Worm (Caenorhabditis elegans) whole organism, L1 larva: ENCODE results near the gene clc-7.

Experiments used
- C04F5.9 ChIP-seq: sonication (generic microtip); optimal IDR thresholded peaks from 2 replicates; lab custom pipeline; 2016; ENCODE audit warnings: missing genetic modification characterization, missing compliant biosample characterization
- C16A3.4 ChIP-seq: fragments of 150-350 bp; optimal IDR thresholded peaks from 2 replicates; lab custom pipeline; 2014; ENCODE audit warnings: missing biosample characterization, missing genetic modification characterization
- aly-2 ChIP-seq: fragments of 150-350 bp; optimal IDR thresholded peaks from 2 replicates; lab custom pipeline; 2014; ENCODE audit warnings: missing biosample characterization, missing genetic modification characterization
- ama-1 ChIP-seq: fragments of 150-350 bp; optimal IDR thresholded peaks from 2 replicates; lab custom pipeline; 2014
- blmp-1 ChIP-seq: fragments of 150-350 bp; optimal IDR thresholded peaks from 2 replicates; lab custom pipeline; 2014; ENCODE audit warnings: missing biosample characterization, missing genetic modification characterization
- ceh-8 ChIP-seq: fragments of 200-800 bp; sonication (Bioruptor generic); optimal IDR thresholded peaks from 2 replicates; lab custom pipeline; 2018; ENCODE audit warnings: mild to moderate bottlenecking, missing genetic modification characterization, moderate library complexity, missing compliant biosample characterization
- ceh-88 ChIP-seq: fragments of 200-800 bp; sonication (Bioruptor generic); IDR thresholded peaks from 2 replicates; pipeline ENCODE4 v1.3.6; 2022; ENCODE audit warnings: missing genetic modification characterization, missing compliant biosample characterization
- ces-1 ChIP-seq: fragments of 150-350 bp; optimal IDR thresholded peaks from 2 replicates; lab custom pipeline; 2014; ENCODE audit warnings: missing biosample characterization, missing genetic modification reagents, missing genetic modification characterization
- egl-13 ChIP-seq: sonication (generic microtip); optimal IDR thresholded peaks from 2 replicates; lab custom pipeline; 2016; ENCODE audit warnings: missing genotype, missing genetic modification reagents, missing genetic modification characterization, missing compliant biosample characterization
- egl-27 ChIP-seq, 2 experiments: fragments of 150-350 bp in 1 of 2; sonication (generic microtip); optimal IDR thresholded peaks; 3 replicates each; lab custom pipeline; 2017 to 2018; ENCODE audit warnings: missing biosample characterization in 2 of 2, missing genetic modification characterization in 2 of 2, missing genetic modification reagents in 2 of 2
- elt-3 ChIP-seq, 6 experiments: fragments of 150-350 bp in 1 of 6; sonication (generic microtip); optimal IDR thresholded peaks; 2 replicates each; lab custom pipeline; 2017 to 2018; ENCODE audit warnings: missing biosample characterization in 6 of 6, missing genetic modification characterization in 6 of 6, inconsistent platforms in 1 of 6
- ets-5 ChIP-seq: fragments of 200-800 bp; sonication (Bioruptor generic); IDR thresholded peaks from 2 replicates; pipeline ENCODE4 v1.3.6; 2022; ENCODE audit warnings: missing genetic modification characterization, missing compliant biosample characterization
- fkh-10 ChIP-seq: sonication (generic microtip); optimal IDR thresholded peaks from 2 replicates; lab custom pipeline; 2017; ENCODE audit warnings: missing biosample characterization, missing genetic modification reagents, missing genetic modification characterization
- fkh-4 ChIP-seq: sonication (generic microtip); optimal IDR thresholded peaks from 2 replicates; lab custom pipeline; 2016; ENCODE audit warnings: missing compliant biosample characterization, missing genetic modification characterization, borderline replicate concordance
- fkh-8 ChIP-seq: sonication (generic microtip); optimal IDR thresholded peaks from 2 replicates; lab custom pipeline; 2016; ENCODE audit warnings: mild to moderate bottlenecking, missing genetic modification characterization, missing compliant biosample characterization
- fos-1 ChIP-seq: fragments of 150-350 bp; optimal IDR thresholded peaks from 2 replicates; lab custom pipeline; 2014; ENCODE audit warnings: missing biosample characterization, missing genetic modification characterization
- grh-1 ChIP-seq: fragments of 200-800 bp; sonication (Bioruptor generic); IDR thresholded peaks from 2 replicates; pipeline ENCODE4 v1.3.6; 2022; ENCODE audit warnings: missing genetic modification reagents, missing genetic modification characterization, missing compliant biosample characterization
- hlh-4 ChIP-seq: sonication (generic microtip); optimal IDR thresholded peaks from 2 replicates; lab custom pipeline; 2016; ENCODE audit warnings: mild to moderate bottlenecking, missing genetic modification characterization, missing compliant biosample characterization
- hpl-2 ChIP-seq: fragments of 150-350 bp; optimal IDR thresholded peaks from 2 replicates; lab custom pipeline; 2014; ENCODE audit warnings: missing biosample characterization, missing genetic modification reagents, missing genetic modification characterization
- irx-1 ChIP-seq: sonication (generic microtip); optimal IDR thresholded peaks from 2 replicates; lab custom pipeline; 2016; ENCODE audit warnings: missing genetic modification characterization, missing compliant biosample characterization
- isw-1 ChIP-seq: fragments of 200-800 bp; sonication (Bioruptor generic); IDR thresholded peaks from 2 replicates; pipeline ENCODE4 v1.3.6; 2022; ENCODE audit warnings: missing genetic modification characterization, missing compliant biosample characterization
- jun-1 ChIP-seq: fragments of 150-350 bp; optimal IDR thresholded peaks from 2 replicates; lab custom pipeline; 2014; ENCODE audit warnings: missing biosample characterization, missing genetic modification reagents, missing genetic modification characterization
- lin-13 ChIP-seq: fragments of 150-350 bp; optimal IDR thresholded peaks from 2 replicates; lab custom pipeline; 2014; ENCODE audit warnings: missing biosample characterization, missing genetic modification reagents, missing genetic modification characterization
- lin-14 ChIP-seq: fragments of 200-800 bp; sonication (Bioruptor generic); optimal IDR thresholded peaks from 2 replicates; lab custom pipeline; 2018; ENCODE audit warnings: mild to moderate bottlenecking, missing genetic modification characterization, moderate library complexity, missing compliant biosample characterization
- lin-35 ChIP-seq, 2 experiments: fragments of 150-350 bp; optimal IDR thresholded peaks; 2 replicates each; lab custom pipeline; 2014; ENCODE audit warnings: missing biosample characterization in 2 of 2, missing genetic modification characterization in 2 of 2, missing genetic modification reagents in 2 of 2
- lir-3 ChIP-seq: sonication (generic microtip); optimal IDR thresholded peaks from 2 replicates; lab custom pipeline; 2016; ENCODE audit warnings: mild to moderate bottlenecking, missing genetic modification characterization, moderate library complexity, missing compliant biosample characterization; ENCODE audit not compliant: poor library complexity
- lsy-2 ChIP-seq, 2 experiments: fragments of 150-350 bp; optimal IDR thresholded peaks; 2 replicates each; lab custom pipeline; 2014; ENCODE audit warnings: missing biosample characterization in 2 of 2, missing genetic modification characterization in 2 of 2
- mdl-1 ChIP-seq, 2 experiments: fragments of 150-350 bp; optimal IDR thresholded peaks; 2 replicates each; lab custom pipeline; 2014 to 2017; ENCODE audit warnings: missing biosample characterization in 2 of 2, missing genetic modification characterization in 2 of 2, inconsistent platforms in 1 of 2
- mep-1 ChIP-seq: fragments of 150-350 bp; optimal IDR thresholded peaks from 2 replicates; lab custom pipeline; 2014; ENCODE audit warnings: missing biosample characterization, missing genetic modification characterization
- nhr-11 ChIP-seq: fragments of 150-350 bp; optimal IDR thresholded peaks from 2 replicates; lab custom pipeline; 2014; ENCODE audit warnings: missing biosample characterization, missing genetic modification characterization
- nhr-12 ChIP-seq: sonication (generic microtip); optimal IDR thresholded peaks from 2 replicates; lab custom pipeline; 2017; ENCODE audit warnings: missing biosample characterization, missing genetic modification characterization
- nhr-19 ChIP-seq: fragments of 200-800 bp; sonication (Bioruptor generic); conservative IDR thresholded peaks from 2 replicates; pipeline ENCODE4 v1.3.6; 2022; ENCODE audit warnings: missing genetic modification characterization, missing compliant biosample characterization
- nhr-20 ChIP-seq: sonication (generic microtip); optimal IDR thresholded peaks from 2 replicates; lab custom pipeline; 2016; ENCODE audit warnings: mild to moderate bottlenecking, missing genetic modification characterization, missing compliant biosample characterization
- nhr-237 ChIP-seq: fragments of 150-350 bp; optimal IDR thresholded peaks from 2 replicates; lab custom pipeline; 2014; ENCODE audit warnings: missing biosample characterization, missing genetic modification characterization
- nhr-47 ChIP-seq: sonication (generic microtip); optimal IDR thresholded peaks from 2 replicates; lab custom pipeline; 2016; ENCODE audit warnings: mild to moderate bottlenecking, missing genetic modification characterization, moderate library complexity, missing compliant biosample characterization
- nhr-76 ChIP-seq: sonication (generic microtip); optimal IDR thresholded peaks from 2 replicates; lab custom pipeline; 2017; ENCODE audit warnings: missing biosample characterization, missing genetic modification characterization
- nhr-84 ChIP-seq: sonication (generic microtip); optimal IDR thresholded peaks from 2 replicates; lab custom pipeline; 2017; ENCODE audit warnings: missing biosample characterization, missing genetic modification characterization
- nhr-85 ChIP-seq: sonication (generic microtip); peaks from one replicate; lab custom pipeline; 2016; ENCODE audit warnings: missing genetic modification characterization, inconsistent platforms, missing compliant biosample characterization
- pax-3 ChIP-seq: fragments of 200-800 bp; sonication (Bioruptor generic); optimal IDR thresholded peaks from 2 replicates; lab custom pipeline; 2018; ENCODE audit warnings: mild to moderate bottlenecking, missing genetic modification characterization, moderate library complexity, missing compliant biosample characterization
- pqm-1 ChIP-seq: sonication (generic microtip); optimal IDR thresholded peaks from 3 replicates; lab custom pipeline; 2017; ENCODE audit warnings: missing biosample characterization, missing genetic modification characterization
- skn-1 ChIP-seq: fragments of 150-350 bp; optimal IDR thresholded peaks from 2 replicates; lab custom pipeline; 2014; ENCODE audit warnings: missing biosample characterization, missing genetic modification characterization
- snpc-4 ChIP-seq: fragments of 150-350 bp; optimal IDR thresholded peaks from 2 replicates; lab custom pipeline; 2014; ENCODE audit warnings: missing biosample characterization, missing genetic modification characterization
- swsn-7 ChIP-seq: sonication (generic microtip); optimal IDR thresholded peaks from 2 replicates; lab custom pipeline; 2016; ENCODE audit warnings: missing genetic modification characterization, missing compliant biosample characterization
- tbx-2 ChIP-seq: sonication (generic microtip); optimal IDR thresholded peaks from 2 replicates; lab custom pipeline; 2016; ENCODE audit warnings: missing genetic modification characterization, missing compliant biosample characterization
- tlp-1 ChIP-seq: fragments of 150-350 bp; optimal IDR thresholded peaks from 2 replicates; lab custom pipeline; 2014; ENCODE audit warnings: missing biosample characterization, missing genetic modification characterization
- unc-62 ChIP-seq: fragments of 150-350 bp; optimal IDR thresholded peaks from 2 replicates; lab custom pipeline; 2014; ENCODE audit warnings: missing biosample characterization, missing genetic modification reagents, missing genetic modification characterization
- unc-86 ChIP-seq: sonication (generic microtip); optimal IDR thresholded peaks from 2 replicates; lab custom pipeline; 2016; ENCODE audit warnings: missing genetic modification characterization, missing compliant biosample characterization
- unc-98 ChIP-seq: fragments of 200-800 bp; sonication (Bioruptor generic); IDR thresholded peaks from 2 replicates; pipeline ENCODE4 v1.3.6; 2022; ENCODE audit warnings: missing genetic modification characterization, missing compliant biosample characterization
- xbp-1 ChIP-seq: sonication (generic microtip); optimal IDR thresholded peaks from 2 replicates; lab custom pipeline; 2016; ENCODE audit warnings: missing genetic modification characterization, missing compliant biosample characterization
- zag-1 ChIP-seq: fragments of 150-350 bp; optimal IDR thresholded peaks from 2 replicates; lab custom pipeline; 2014; ENCODE audit warnings: missing biosample characterization, missing genetic modification characterization
- ztf-11 ChIP-seq, 2 experiments: sonication (generic microtip); optimal IDR thresholded peaks; 2 replicates each; lab custom pipeline; 2016 to 2017; ENCODE audit warnings: missing genetic modification characterization in 2 of 2, missing biosample characterization in 1 of 2, missing compliant biosample characterization in 1 of 2
- ztf-4 ChIP-seq: fragments of 150-350 bp; optimal IDR thresholded peaks from 2 replicates; lab custom pipeline; 2014; ENCODE audit warnings: missing biosample characterization, missing genetic modification characterization

Gene clc-7

ce11 chrX:5117571-5117970 is 49.7 kb downstream of the clc-7 start:
- TF ChIP-seq grh-1 (GFP tag; lab: Robert Waterston, UW) = no peak
- peak; percentile 41 for TF ChIP-seq tbx-2 (tag; lab: Kevin White, UChicago)
- TF ChIP-seq lsy-2 (tag; optimal IDR thresholded peaks at IDR 0.05; lab: Kevin White, UChicago) = peak; percentile 11 to 52
- peak; percentile 94 for TF ChIP-seq ces-1 (GFP tag; lab: Kevin White, UChicago)
- TF ChIP-seq nhr-11 (tag; lab: Kevin White, UChicago) = no peak
- TF ChIP-seq lin-14 (GFP tag; lab: Kevin White, UChicago) = peak; percentile 81
- peak; percentile 93 for TF ChIP-seq fkh-10 (GFP tag; lab: Kevin White, UChicago)
- TF ChIP-seq zag-1 = no peak
- TF ChIP-seq lin-13 (GFP tag; lab: Kevin White, UChicago) = no peak
- no peak for TF ChIP-seq nhr-85 (tag; lab: Kevin White, UChicago)
- TF ChIP-seq ama-1 (lab: Kevin White, UChicago) = no peak

DNA sequence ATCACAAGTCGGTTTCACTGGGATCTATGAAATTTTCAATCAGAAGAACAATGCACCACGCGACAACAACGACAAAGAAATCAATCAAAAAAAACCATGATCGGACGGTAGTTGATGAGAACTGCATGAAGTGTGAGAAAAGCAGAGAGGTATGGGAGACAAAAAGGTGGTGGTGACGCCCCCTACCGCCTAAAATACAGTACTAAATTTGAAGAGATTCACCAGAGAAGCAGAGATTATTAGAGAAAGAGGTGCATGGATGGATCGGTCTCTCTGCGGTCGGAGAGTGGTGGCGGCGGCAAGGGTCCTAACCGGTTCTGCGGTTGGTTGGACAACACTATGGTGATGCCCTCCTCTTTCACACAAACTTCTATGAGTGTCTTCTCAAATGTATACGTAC is 51.4 kb downstream of the clc-7 start:
- TF ChIP-seq C16A3.4 (tag; lab: Kevin White, UChicago) (peak; percentile 30), nhr-84 (no peak), nhr-76 (tag; lab: Kevin White, UChicago) (no peak), ceh-8 (GFP tag; lab: Kevin White, UChicago) (no peak), aly-2 (no peak), pqm-1 (tag; lab: Kevin White, UChicago) (no peak), ets-5 (no peak), unc-98 (GFP tag; lab: Robert Waterston, UW) (no peak), nhr-237 (tag; lab: Kevin White, UChicago) (no peak), irx-1 (tag; lab: Kevin White, UChicago) (peak; percentile 26), egl-27 (tag; optimal IDR thresholded peaks at IDR 0.05; lab: Kevin White, UChicago) (no peak), hpl-2 (GFP tag; lab: Kevin White, UChicago) (no peak), lin-35 (GFP tag; optimal IDR thresholded peaks at IDR 0.05; lab: Kevin White, UChicago) (peak in 1 of 2 experiments; percentile 67), swsn-7 (tag; lab: Kevin White, UChicago) (peak; percentile 33), fkh-8 (no peak), mep-1 (tag; lab: Kevin White, UChicago) (peak; percentile 48), C04F5.9 (tag; lab: Kevin White, UChicago) (no peak), unc-86 (no peak), ztf-4 (no peak), elt-3 (tag; optimal IDR thresholded peaks at IDR 0.05; lab: Kevin White, UChicago) (peak in 3 of 6 experiments; percentile 16 to 82 (median 51)), nhr-47 (tag; lab: Kevin White, UChicago) (peak; percentile 48), isw-1 (GFP tag; lab: Robert Waterston, UW) (no peak), fos-1 (tag; lab: Kevin White, UChicago) (no peak), nhr-85 (tag; lab: Kevin White, UChicago) (peak; percentile 99), hlh-4 (tag; lab: Kevin White, UChicago) (no peak), tlp-1 (no peak), nhr-12 (no peak), unc-62 (no peak), nhr-19 (GFP tag; lab: Robert Waterston, UW) (peak; percentile 47), snpc-4 (tag; lab: Kevin White, UChicago) (no peak), ztf-11 (tag; optimal IDR thresholded peaks at IDR 0.05; lab: Kevin White, UChicago) (no peak), lsy-2 (tag; optimal IDR thresholded peaks at IDR 0.05; lab: Kevin White, UChicago) (peak; percentile 26 to 58), egl-13 (tag; lab: Kevin White, UChicago) (no peak), grh-1 (GFP tag; lab: Robert Waterston, UW) (peak; percentile 91), xbp-1 (tag; lab: Kevin White, UChicago) (peak; percentile 61), blmp-1 (tag; lab: Kevin White, UChicago) (peak; percentile 88), skn-1 (tag; lab: Kevin White, UChicago) (peak; percentile 28), lir-3 (no peak), jun-1 (tag; lab: Kevin White, UChicago) (no peak), fkh-4 (tag; lab: Kevin White, UChicago) (no peak), nhr-20 (peak; percentile 83), lin-14 (GFP tag; lab: Kevin White, UChicago) (peak; percentile 82), tbx-2 (tag; lab: Kevin White, UChicago) (peak; percentile 60), mdl-1 (tag; optimal IDR thresholded peaks at IDR 0.05; lab: Kevin White, UChicago) (peak in 1 of 2 experiments; percentile 68), ceh-88 (GFP tag; lab: Robert Waterston, UW) (no peak), pax-3 (tag; lab: Kevin White, UChicago) (no peak)
